Worm (Caenorhabditis elegans): ENCODE data around the gene sru-3.

DNA sequence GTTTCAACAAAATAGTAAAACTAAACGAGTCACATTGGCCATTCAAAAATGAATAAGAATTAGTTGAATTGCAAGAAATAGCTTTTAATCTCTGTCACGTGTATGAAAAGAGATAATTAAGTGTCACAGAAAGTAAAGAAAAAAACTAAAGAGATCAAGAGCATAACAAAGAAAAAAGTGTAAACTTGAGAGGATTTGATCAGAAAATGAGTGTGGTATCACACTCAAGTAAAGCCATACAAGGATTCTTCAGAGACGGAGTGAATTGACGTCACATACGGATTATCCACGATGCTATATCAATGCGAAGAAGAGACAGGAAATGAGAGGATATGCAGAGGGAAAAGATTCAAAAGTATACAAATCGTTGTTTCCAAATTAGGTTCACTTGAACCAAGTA, 27.1 kb upstream of the sru-3 start:
- no peak for TF ChIP-seq ama-1 (optimal IDR thresholded peaks at IDR 0.05)
- no peak for TF ChIP-seq mml-1 (tag; optimal IDR thresholded peaks at IDR 0.05)
- no peak for TF ChIP-seq unc-39 (tag; optimal IDR thresholded peaks at IDR 0.05)
- no peak for TF ChIP-seq elt-3 (tag; optimal IDR thresholded peaks at IDR 0.05)
